Worm (Caenorhabditis elegans) whole organism, late embryonic: ENCODE data around the gene B0281.5.

Source experiments
- C08G9.2 ChIP-seq: sonication (generic microtip); optimal IDR thresholded peaks from 2 replicates; lab custom pipeline; 2016; ENCODE audit warnings: mild to moderate bottlenecking, missing genetic modification characterization, moderate library complexity, missing compliant biosample characterization
- C38D4.7 ChIP-seq: fragments of 200-800 bp; sonication (Bioruptor generic); optimal IDR thresholded peaks from 2 replicates; lab custom pipeline; 2018; ENCODE audit warnings: mild to moderate bottlenecking, missing genetic modification characterization, moderate library complexity, missing compliant biosample characterization
- K02D7.2 ChIP-seq: sonication (generic microtip); optimal IDR thresholded peaks from 2 replicates; lab custom pipeline; 2017; ENCODE audit warnings: mild to moderate bottlenecking, missing genetic modification characterization, missing compliant biosample characterization
- K09A11.1 ChIP-seq: sonication (generic microtip); optimal IDR thresholded peaks from 2 replicates; lab custom pipeline; 2017; ENCODE audit warnings: antibody characterized with exemption, mild to moderate bottlenecking, missing genetic modification characterization, missing compliant biosample characterization; ENCODE audit not compliant: insufficient read depth
- T23F11.4 ChIP-seq: fragments of 200-800 bp; sonication (Bioruptor generic); optimal IDR thresholded peaks from 2 replicates; lab custom pipeline; 2018; ENCODE audit warnings: mild to moderate bottlenecking, missing genetic modification characterization, missing compliant biosample characterization
- Y22D7AL.16 ChIP-seq: sonication (generic microtip); optimal IDR thresholded peaks from 2 replicates; lab custom pipeline; 2016; ENCODE audit warnings: missing genetic modification characterization, missing compliant biosample characterization
- ahr-1 ChIP-seq: sonication (generic microtip); optimal IDR thresholded peaks from 2 replicates; lab custom pipeline; 2016; ENCODE audit warnings: missing genetic modification characterization, missing compliant biosample characterization
- ceh-14 ChIP-seq: sonication (generic microtip); optimal IDR thresholded peaks from 2 replicates; lab custom pipeline; 2016; ENCODE audit warnings: missing genotype, missing genetic modification characterization, missing compliant biosample characterization
- ceh-2 ChIP-seq: sonication (generic microtip); optimal IDR thresholded peaks from 2 replicates; lab custom pipeline; 2016; ENCODE audit warnings: missing genotype, missing genetic modification characterization, missing compliant biosample characterization
- ceh-22 ChIP-seq: sonication (generic microtip); optimal IDR thresholded peaks from 2 replicates; lab custom pipeline; 2017; ENCODE audit warnings: missing biosample characterization, missing genetic modification characterization
- ceh-48 ChIP-seq: sonication (generic microtip); optimal IDR thresholded peaks from 2 replicates; lab custom pipeline; 2016; ENCODE audit warnings: missing genetic modification characterization, inconsistent platforms, missing compliant biosample characterization
- che-1 ChIP-seq: sonication (generic microtip); optimal IDR thresholded peaks from 2 replicates; lab custom pipeline; 2016; ENCODE audit warnings: mild to moderate bottlenecking, missing genetic modification characterization, missing compliant biosample characterization
- elt-2 ChIP-seq: sonication (generic microtip); optimal IDR thresholded peaks from 2 replicates; lab custom pipeline; 2016; ENCODE audit warnings: missing genetic modification reagents, missing genetic modification characterization, missing compliant biosample characterization
- elt-4 ChIP-seq: sonication (generic microtip); optimal IDR thresholded peaks from 2 replicates; lab custom pipeline; 2016; ENCODE audit warnings: missing genetic modification characterization, missing compliant biosample characterization
- ets-4 ChIP-seq: sonication (generic microtip); optimal IDR thresholded peaks from 2 replicates; lab custom pipeline; 2016; ENCODE audit warnings: missing genetic modification characterization, missing compliant biosample characterization
- fax-1 ChIP-seq: sonication (generic microtip); optimal IDR thresholded peaks from 2 replicates; lab custom pipeline; 2016; ENCODE audit warnings: missing genotype, missing genetic modification characterization, missing compliant biosample characterization
- fkh-6 ChIP-seq: sonication (generic microtip); optimal IDR thresholded peaks from 2 replicates; lab custom pipeline; 2016; ENCODE audit warnings: missing genetic modification characterization, missing compliant biosample characterization
- gmeb-2 ChIP-seq: sonication (generic microtip); optimal IDR thresholded peaks from 2 replicates; lab custom pipeline; 2016; ENCODE audit warnings: missing genetic modification characterization, inconsistent platforms, missing compliant biosample characterization
- hlh-13 ChIP-seq: fragments of 200-800 bp; sonication (Bioruptor generic); optimal IDR thresholded peaks from 2 replicates; lab custom pipeline; 2018; ENCODE audit warnings: mild to moderate bottlenecking, missing genetic modification characterization, missing compliant biosample characterization
- hlh-15 ChIP-seq: sonication (generic microtip); optimal IDR thresholded peaks from 2 replicates; lab custom pipeline; 2016; ENCODE audit warnings: missing genetic modification characterization, missing compliant biosample characterization
- hlh-30 ChIP-seq: sonication (generic microtip); optimal IDR thresholded peaks from 2 replicates; lab custom pipeline; 2017; ENCODE audit warnings: antibody characterized with exemption, missing genetic modification characterization, missing compliant biosample characterization; ENCODE audit not compliant: insufficient read depth
- hlh-6 ChIP-seq: sonication (generic microtip); optimal IDR thresholded peaks from 2 replicates; lab custom pipeline; 2016; ENCODE audit warnings: missing genotype, missing genetic modification characterization, missing compliant biosample characterization
- hlh-8 ChIP-seq: sonication (generic microtip); optimal IDR thresholded peaks from 2 replicates; lab custom pipeline; 2016; ENCODE audit warnings: missing genotype, missing genetic modification characterization, missing compliant biosample characterization
- madf-2 ChIP-seq: sonication (generic microtip); optimal IDR thresholded peaks from 2 replicates; lab custom pipeline; 2017; ENCODE audit warnings: missing genetic modification characterization, missing compliant biosample characterization
- nhr-11 ChIP-seq: fragments of 150-350 bp; optimal IDR thresholded peaks from 2 replicates; lab custom pipeline; 2014; ENCODE audit warnings: missing biosample characterization, missing genetic modification characterization
- odd-2 ChIP-seq: sonication (generic microtip); optimal IDR thresholded peaks from 2 replicates; lab custom pipeline; 2017; ENCODE audit warnings: antibody characterized with exemption, mild to moderate bottlenecking, missing genetic modification characterization, missing compliant biosample characterization
- pag-3 ChIP-seq: sonication (generic microtip); optimal IDR thresholded peaks from 2 replicates; lab custom pipeline; 2016; ENCODE audit warnings: missing compliant biosample characterization, missing genetic modification characterization, borderline replicate concordance
- pha-2 ChIP-seq: sonication (generic microtip); optimal IDR thresholded peaks from 2 replicates; lab custom pipeline; 2017; ENCODE audit warnings: mild to moderate bottlenecking, missing genetic modification characterization, missing compliant biosample characterization
- pros-1 ChIP-seq: fragments of 150-350 bp; optimal IDR thresholded peaks from 2 replicates; lab custom pipeline; 2014; ENCODE audit warnings: missing biosample characterization, missing genetic modification reagents, missing genetic modification characterization
- ref-2 ChIP-seq: sonication (generic microtip); optimal IDR thresholded peaks from 2 replicates; lab custom pipeline; 2016; ENCODE audit warnings: missing genetic modification characterization, missing compliant biosample characterization
- sdc-2 ChIP-seq: sonication (generic microtip); optimal IDR thresholded peaks from 2 replicates; lab custom pipeline; 2016; ENCODE audit warnings: missing genotype, missing genetic modification characterization, missing compliant biosample characterization
- syd-9 ChIP-seq: sonication (generic microtip); optimal IDR thresholded peaks from 2 replicates; lab custom pipeline; 2016; ENCODE audit warnings: mild to moderate bottlenecking, missing genetic modification characterization, moderate library complexity, missing compliant biosample characterization
- tbx-7 ChIP-seq: sonication (generic microtip); optimal IDR thresholded peaks from 2 replicates; lab custom pipeline; 2016; ENCODE audit warnings: missing genotype, missing genetic modification characterization, missing compliant biosample characterization
- unc-3 ChIP-seq, 2 experiments: fragments of 200-800 bp in 1 of 2; sonication (Bioruptor generic) in 1 of 2; sonication (generic microtip) in 1 of 2; conservative IDR thresholded peaks in 1 of 2; optimal IDR thresholded peaks in 1 of 2; 2 replicates each; pipeline versions ENCODE4 v1.3.6 to Lab custom; 2016 to 2022; ENCODE audit warnings: missing compliant biosample characterization in 2 of 2, missing genetic modification characterization in 2 of 2, missing genetic modification reagents in 1 of 2
- unc-55 ChIP-seq: sonication (generic microtip); optimal IDR thresholded peaks from 2 replicates; lab custom pipeline; 2017; ENCODE audit warnings: missing biosample characterization, missing genetic modification reagents, missing genetic modification characterization
- zip-5 ChIP-seq: sonication (generic microtip); optimal IDR thresholded peaks from 2 replicates; lab custom pipeline; 2016; ENCODE audit warnings: missing genetic modification characterization, missing compliant biosample characterization
- ztf-16 ChIP-seq: sonication (generic microtip); optimal IDR thresholded peaks from 2 replicates; lab custom pipeline; 2017; ENCODE audit warnings: missing genetic modification characterization, missing compliant biosample characterization

The B0281.5 gene

ce11 chrII:2298742-2299141 is 2.0 kb downstream of the B0281.5 start, which contains the start of gene B0281.4:
Gene B0281.4 (minus strand): TSS chrII:2298842.
- TF ChIP-seq hlh-30 (tag; lab: Kevin White, UChicago): no peak
- no peak for TF ChIP-seq zip-5 (tag; lab: Kevin White, UChicago)
- no peak for TF ChIP-seq hlh-15 (tag; lab: Kevin White, UChicago)
- TF ChIP-seq Y22D7AL.16 (tag; lab: Kevin White, UChicago): no peak
- TF ChIP-seq fkh-6 (tag; lab: Kevin White, UChicago): no peak
- TF ChIP-seq elt-4: no peak
- TF ChIP-seq K02D7.2: no peak
- no peak for TF ChIP-seq syd-9 (tag; lab: Kevin White, UChicago)
- TF ChIP-seq ztf-16 (tag; lab: Kevin White, UChicago): no peak
- TF ChIP-seq C38D4.7: no peak
- no peak for TF ChIP-seq hlh-8 (tag; lab: Kevin White, UChicago)

- no peak for TF ChIP-seq ref-2 (tag; lab: Kevin White, UChicago)
- no peak for TF ChIP-seq ztf-16 (tag; lab: Kevin White, UChicago)
- TF ChIP-seq sdc-2 (tag; lab: Kevin White, UChicago): no peak
- TF ChIP-seq odd-2 (tag; lab: Kevin White, UChicago): no peak
- TF ChIP-seq elt-2 (tag; lab: Kevin White, UChicago): no peak
- no peak for TF ChIP-seq pros-1 (tag; lab: Kevin White, UChicago)
- no peak for TF ChIP-seq unc-55 (GFP tag; lab: Kevin White, UChicago)
- TF ChIP-seq, all 69 proteins: peak for 0
Observed at ce11 chrII:2295817-2296315, 4.9 kb downstream of the B0281.5 start, which contains the start of gene fbxc-25. Gene fbxc-25 (minus strand): TSS chrII:2296265.

ce11 chrII:2292549-2292948 is 8.2 kb downstream of the B0281.5 start:
- TF ChIP-seq pag-3 (tag; lab: Kevin White, UChicago) (no peak), tbx-7 (tag; lab: Kevin White, UChicago) (no peak), elt-2 (tag; lab: Kevin White, UChicago) (no peak), ahr-1 (tag; lab: Kevin White, UChicago) (no peak), ref-2 (tag; lab: Kevin White, UChicago) (no peak), che-1 (tag; lab: Kevin White, UChicago) (no peak), K02D7.2 (no peak), ceh-2 (tag; lab: Kevin White, UChicago) (no peak), madf-2 (no peak), T23F11.4 (no peak), nhr-11 (tag; lab: Kevin White, UChicago) (no peak)
- TF ChIP-seq, all 69 proteins: peak for 0

- no peak for TF ChIP-seq unc-55 (GFP tag; lab: Kevin White, UChicago)
- TF ChIP-seq pag-3 (tag; lab: Kevin White, UChicago): no peak
- TF ChIP-seq odd-2 (tag; lab: Kevin White, UChicago): no peak
- no peak for TF ChIP-seq nhr-11 (tag; lab: Kevin White, UChicago)
- no peak for TF ChIP-seq ceh-48 (tag; lab: Kevin White, UChicago)
- TF ChIP-seq Y22D7AL.16 (tag; lab: Kevin White, UChicago): no peak
- TF ChIP-seq ets-4 (tag; lab: Kevin White, UChicago): no peak
- no peak for TF ChIP-seq gmeb-2
- TF ChIP-seq pha-2 (tag; lab: Kevin White, UChicago): no peak
- no peak for TF ChIP-seq che-1 (tag; lab: Kevin White, UChicago)
- no peak for TF ChIP-seq K09A11.1 (tag; lab: Kevin White, UChicago)
- TF ChIP-seq fax-1 (tag; lab: Kevin White, UChicago): no peak
- TF ChIP-seq ceh-14 (tag; lab: Kevin White, UChicago): no peak
- no peak for TF ChIP-seq C08G9.2 (tag; lab: Kevin White, UChicago)
- TF ChIP-seq unc-3 (GFP tag; conservative IDR thresholded peaks at IDR 0.05; lab: Robert Waterston, UW): no peak
- no peak for TF ChIP-seq unc-3 (tag; optimal IDR thresholded peaks at IDR 0.05; lab: Kevin White, UChicago)
- no peak for TF ChIP-seq hlh-13
- TF ChIP-seq ceh-22 (tag; lab: Kevin White, UChicago): no peak
- no peak for TF ChIP-seq hlh-6 (tag; lab: Kevin White, UChicago)
Observed at ce11 chrII:2292027-2292426, 8.7 kb downstream of the B0281.5 start, which contains the start of gene K09F6.7. Gene K09F6.7 (minus strand): TSS chrII:2292127.
